Worm (Caenorhabditis elegans): ENCODE data around the gene panl-3.

DNA sequence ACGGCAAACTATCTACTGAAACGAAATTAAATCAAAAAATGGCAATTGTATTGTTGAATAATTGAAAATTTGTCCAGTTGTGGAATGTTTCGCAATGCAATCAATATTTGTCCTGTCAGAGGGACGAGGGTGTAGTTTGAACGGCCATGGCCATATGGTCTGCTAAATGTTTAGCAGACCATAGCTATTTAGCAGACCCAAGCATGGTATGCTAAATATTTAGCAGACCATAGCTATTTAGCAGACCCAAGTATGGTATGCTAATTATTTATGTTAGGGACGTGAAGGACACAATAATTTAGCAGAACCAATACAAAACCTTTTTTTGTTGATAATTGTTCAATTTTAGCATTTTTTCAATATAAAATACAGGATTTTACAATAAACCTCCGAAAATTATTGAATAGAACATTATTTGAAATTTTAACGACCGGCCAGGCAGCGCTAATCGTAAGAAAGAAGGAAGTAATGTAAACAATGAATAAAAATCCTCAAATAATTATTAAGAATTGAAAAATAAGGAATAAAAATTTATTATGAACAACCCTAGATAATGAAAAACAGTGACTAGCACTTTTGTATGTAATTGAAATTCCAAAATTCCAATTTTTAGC, 13.8 kb upstream of the panl-3 start, which contains the start of gene riok-3:
- TF ChIP-seq F13H6.1 (tag; optimal IDR thresholded peaks at IDR 0.05), result no peak
- no peak for TF ChIP-seq zip-5 (tag; optimal IDR thresholded peaks at IDR 0.05)
- no peak for TF ChIP-seq pat-9 (tag; optimal IDR thresholded peaks at IDR 0.05)
- no peak for TF ChIP-seq nfya-1 (tag; optimal IDR thresholded peaks at IDR 0.05)
- no peak for TF ChIP-seq hlh-30 (tag; optimal IDR thresholded peaks at IDR 0.05; ENCODE audit: insufficient read depth)
- no peak for TF ChIP-seq unc-86 (tag; optimal IDR thresholded peaks at IDR 0.05)
- no peak for TF ChIP-seq sox-4 (tag; optimal IDR thresholded peaks at IDR 0.05)
- no peak for TF ChIP-seq ceh-6 (GFP tag; optimal IDR thresholded peaks at IDR 0.05)
- no peak for TF ChIP-seq rnt-1 (tag; optimal IDR thresholded peaks at IDR 0.05)
- no peak for TF ChIP-seq pqm-1 (tag; optimal IDR thresholded peaks at IDR 0.05)

All from whole organism, late embryonic.